Worm (Caenorhabditis elegans) whole organism, late embryonic: ENCODE data around the gene pho-1.

Experiments
- C38D4.7 ChIP-seq: fragments of 200-800 bp; sonication (Bioruptor generic); optimal IDR thresholded peaks from 2 replicates; lab custom pipeline; 2018; ENCODE audit warnings: mild to moderate bottlenecking, missing genetic modification characterization, moderate library complexity, missing compliant biosample characterization
- K09A11.1 ChIP-seq: sonication (generic microtip); optimal IDR thresholded peaks from 2 replicates; lab custom pipeline; 2017; ENCODE audit warnings: antibody characterized with exemption, mild to moderate bottlenecking, missing genetic modification characterization, missing compliant biosample characterization; ENCODE audit not compliant: insufficient read depth
- Y22D7AL.16 ChIP-seq: sonication (generic microtip); optimal IDR thresholded peaks from 2 replicates; lab custom pipeline; 2016; ENCODE audit warnings: missing genetic modification characterization, missing compliant biosample characterization
- ama-1 ChIP-seq: fragments of 150-350 bp; optimal IDR thresholded peaks from 2 replicates; lab custom pipeline; 2014
- ceh-14 ChIP-seq: sonication (generic microtip); optimal IDR thresholded peaks from 2 replicates; lab custom pipeline; 2016; ENCODE audit warnings: missing genotype, missing genetic modification characterization, missing compliant biosample characterization
- ceh-6 ChIP-seq: fragments of 200-800 bp; sonication (Bioruptor generic); optimal IDR thresholded peaks from 2 replicates; lab custom pipeline; 2018; ENCODE audit warnings: mild to moderate bottlenecking, missing genetic modification characterization, missing compliant biosample characterization
- lin-11 ChIP-seq: fragments of 200-800 bp; sonication (Bioruptor generic); optimal IDR thresholded peaks from 2 replicates; lab custom pipeline; 2018; ENCODE audit warnings: mild to moderate bottlenecking, missing genetic modification characterization, missing compliant biosample characterization
- madf-2 ChIP-seq: sonication (generic microtip); optimal IDR thresholded peaks from 2 replicates; lab custom pipeline; 2017; ENCODE audit warnings: missing genetic modification characterization, missing compliant biosample characterization
- nhr-11 ChIP-seq: fragments of 150-350 bp; optimal IDR thresholded peaks from 2 replicates; lab custom pipeline; 2014; ENCODE audit warnings: missing biosample characterization, missing genetic modification characterization
- pqm-1 ChIP-seq: sonication (generic microtip); optimal IDR thresholded peaks from 2 replicates; lab custom pipeline; 2016; ENCODE audit warnings: missing genetic modification characterization, missing compliant biosample characterization
- unc-3 ChIP-seq, 2 experiments: fragments of 200-800 bp in 1 of 2; sonication (Bioruptor generic) in 1 of 2; sonication (generic microtip) in 1 of 2; conservative IDR thresholded peaks in 1 of 2; optimal IDR thresholded peaks in 1 of 2; 2 replicates each; pipeline versions ENCODE4 v1.3.6 to Lab custom; 2016 to 2022; ENCODE audit warnings: missing compliant biosample characterization in 2 of 2, missing genetic modification characterization in 2 of 2, missing genetic modification reagents in 1 of 2
- unc-42 ChIP-seq: sonication (generic microtip); optimal IDR thresholded peaks from 2 replicates; lab custom pipeline; 2016; ENCODE audit warnings: missing genotype, missing genetic modification characterization, missing compliant biosample characterization

ce11 chrII:5268977-5269376 lies 33.3 kb upstream of the pho-1 start:
- TF ChIP-seq ceh-6 (no peak), C38D4.7 (no peak), unc-42 (no peak), nhr-11 (tag; lab: Kevin White, UChicago) (no peak), K09A11.1 (tag; lab: Kevin White, UChicago) (no peak), Y22D7AL.16 (tag; lab: Kevin White, UChicago) (no peak), pqm-1 (tag; lab: Kevin White, UChicago) (no peak), lin-11 (tag; lab: Kevin White, UChicago) (no peak), ama-1 (lab: Kevin White, UChicago) (no peak), madf-2 (no peak), unc-3 (GFP tag; conservative IDR thresholded peaks at IDR 0.05; lab: Robert Waterston, UW) (no peak), unc-3 (tag; optimal IDR thresholded peaks at IDR 0.05; lab: Kevin White, UChicago) (no peak), ceh-14 (no peak)
